Fruit fly (Drosophila melanogaster): ENCODE data around the gene Spase22-23.

- TF ChIP-seq org-1 (GFP tag; optimal IDR thresholded peaks at IDR 0.05) = no peak
- TF ChIP-seq insv (GFP tag; optimal IDR thresholded peaks at IDR 0.05) = no peak
- peak; percentile 87 for TF ChIP-seq lmd (GFP tag; IDR thresholded peaks at IDR 0.05)
- no peak for TF ChIP-seq D19A (tag; optimal IDR thresholded peaks at IDR 0.05)
- TF ChIP-seq Hr39 (optimal IDR thresholded peaks at IDR 0.05) = no peak
- TF ChIP-seq CG1603 (tag; optimal IDR thresholded peaks at IDR 0.05) = peak; percentile 86
- TF ChIP-seq H2.0 (GFP tag; IDR thresholded peaks at IDR 0.05) = peak; percentile 80
- TF ChIP-seq HLH54F (GFP tag; optimal IDR thresholded peaks at IDR 0.05) = peak; percentile 88
- TF ChIP-seq Myb (GFP tag; optimal IDR thresholded peaks at IDR 0.05) = peak; percentile 62
- peak; percentile 70 for TF ChIP-seq CG12942 (GFP tag; optimal IDR thresholded peaks at IDR 0.05)
- no peak for TF ChIP-seq br (optimal IDR thresholded peaks at IDR 0.05)
- TF ChIP-seq CG3838 (GFP tag; optimal IDR thresholded peaks at IDR 0.05) = no peak
- peak; percentile 31 for TF ChIP-seq tup (GFP tag; optimal IDR thresholded peaks at IDR 0.05)
These were observed 41.2 kb downstream of the Spase22-23 start, which contains the start of gene CG5515 for dm6 chr3R:24188619-24189018.
